Worm (Caenorhabditis elegans): ENCODE measurements around the gene perm-2.

The perm-2 gene

DNA sequence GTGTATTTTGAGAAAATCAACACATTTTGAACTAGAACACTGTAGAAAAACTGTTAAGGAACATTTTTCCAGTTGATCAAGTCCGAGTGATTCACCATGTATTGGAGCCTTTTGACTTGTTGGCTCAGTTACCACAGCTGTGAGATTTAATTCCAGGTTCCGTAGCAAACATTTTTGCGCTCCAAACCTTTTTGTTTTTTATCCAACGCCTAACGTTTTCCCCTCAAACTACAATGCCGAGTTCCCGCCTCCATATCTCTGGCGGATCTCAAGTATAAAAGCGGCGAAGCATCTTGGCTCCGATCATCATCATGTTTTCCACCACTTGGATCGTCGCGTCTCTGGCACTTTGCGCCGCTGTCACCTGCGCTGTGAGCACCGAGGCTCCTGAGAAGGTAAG is at the start of gene perm-2:
Gene perm-2 (plus strand): TSS at position 301 of the 400 bp plus-strand sequence.
- no peak for TF ChIP-seq hmg-4 (GFP tag; optimal IDR thresholded peaks at IDR 0.05)
- no peak for TF ChIP-seq flt-1 (GFP tag; IDR thresholded peaks at IDR 0.05)
- no peak for TF ChIP-seq ceh-13 (GFP tag; optimal IDR thresholded peaks at IDR 0.05)
- TF ChIP-seq tra-4 (tag; optimal IDR thresholded peaks at IDR 0.05), result no peak
- no peak for TF ChIP-seq hnd-1 (tag; optimal IDR thresholded peaks at IDR 0.05)
- TF ChIP-seq B0310.2 (tag; optimal IDR thresholded peaks at IDR 0.05), result no peak
- TF ChIP-seq ama-1 (optimal IDR thresholded peaks at IDR 0.05), result no peak
- TF ChIP-seq sea-1 (GFP tag; conservative IDR thresholded peaks at IDR 0.05), result no peak
- no peak for TF ChIP-seq ceh-36 (tag; optimal IDR thresholded peaks at IDR 0.05)
- TF ChIP-seq scrt-1 (GFP tag; IDR thresholded peaks at IDR 0.05), result no peak
- TF ChIP-seq aly-1 (tag; optimal IDR thresholded peaks at IDR 0.05), result no peak
- no peak for TF ChIP-seq pes-1 (GFP tag; IDR thresholded peaks at IDR 0.05)
- TF ChIP-seq hmbx-1 (tag; optimal IDR thresholded peaks at IDR 0.05), result no peak
- no peak for TF ChIP-seq F13C5.2 (tag; optimal IDR thresholded peaks at IDR 0.05)
- no peak for TF ChIP-seq tbx-37 (GFP tag; conservative IDR thresholded peaks at IDR 0.05)
- TF ChIP-seq ets-7 (tag; optimal IDR thresholded peaks at IDR 0.05), result no peak

DNA sequence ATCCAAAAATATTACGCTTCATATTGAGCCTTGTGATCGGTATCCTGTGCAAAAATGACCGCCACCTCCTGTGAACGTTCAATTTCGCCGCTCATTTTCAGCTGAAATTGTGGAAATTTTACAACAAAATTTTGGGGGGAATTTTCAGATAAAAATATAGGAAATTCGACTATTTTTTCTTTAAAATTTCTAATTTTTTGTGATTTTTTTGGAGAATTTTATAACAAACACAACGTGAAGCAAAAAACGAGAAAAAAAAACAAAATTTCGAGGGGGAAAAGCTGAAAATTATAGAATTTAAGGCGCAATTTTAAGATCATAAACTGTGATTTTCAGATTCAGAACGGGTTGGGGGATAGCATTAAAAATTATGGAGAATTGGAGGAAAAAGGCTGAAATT is 39.7 kb upstream of the perm-2 start, which contains the start of gene csn-4:
Gene csn-4 (minus strand): TSS at position 101 of the 400 bp plus-strand sequence.
- no peak for TF ChIP-seq hmg-4 (GFP tag; optimal IDR thresholded peaks at IDR 0.05)
- TF ChIP-seq ets-7 (tag; optimal IDR thresholded peaks at IDR 0.05), result no peak
- TF ChIP-seq hmbx-1 (tag; optimal IDR thresholded peaks at IDR 0.05), result no peak
- TF ChIP-seq tbx-37 (GFP tag; conservative IDR thresholded peaks at IDR 0.05), result no peak
- no peak for TF ChIP-seq ceh-13 (GFP tag; optimal IDR thresholded peaks at IDR 0.05)
- no peak for TF ChIP-seq pes-1 (GFP tag; IDR thresholded peaks at IDR 0.05)
- TF ChIP-seq B0310.2 (tag; optimal IDR thresholded peaks at IDR 0.05), result no peak
- no peak for TF ChIP-seq hnd-1 (tag; optimal IDR thresholded peaks at IDR 0.05)
- no peak for TF ChIP-seq aly-1 (tag; optimal IDR thresholded peaks at IDR 0.05)

DNA sequence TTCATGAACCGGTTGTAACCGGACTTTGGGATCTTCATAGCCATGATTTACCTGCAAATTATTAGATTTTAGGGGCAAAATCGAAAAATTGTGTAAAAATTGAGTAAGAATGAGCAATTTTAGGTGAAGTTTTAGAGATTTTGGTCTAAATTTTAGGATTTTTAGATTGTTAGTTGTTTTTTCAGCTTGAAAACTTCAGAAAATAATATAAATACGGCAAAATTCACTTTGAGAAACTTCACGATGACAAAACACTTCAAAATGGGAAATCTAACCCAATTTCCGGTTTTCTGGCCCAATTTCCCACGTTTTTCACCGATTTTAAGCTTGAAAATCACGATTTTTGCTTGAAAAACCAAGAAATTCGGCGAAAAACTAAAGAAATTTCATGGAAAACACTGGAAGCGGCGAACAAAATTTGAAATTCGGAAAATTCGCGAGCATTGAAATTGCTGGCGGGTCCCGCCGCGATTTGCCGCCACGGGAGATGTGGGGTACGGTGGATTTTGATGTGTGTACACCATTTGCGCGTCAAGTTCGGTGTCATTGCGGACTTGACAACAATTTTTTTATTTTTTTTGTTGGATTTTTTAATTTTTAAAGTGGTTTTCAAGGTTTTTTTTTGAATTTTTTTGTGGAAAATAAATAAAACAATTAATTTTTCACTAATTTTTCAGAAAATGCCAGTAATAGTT is 32.6 kb upstream of the perm-2 start, which contains the start of the genes cct-8 and Y55F3AR.2:
Gene cct-8 (minus strand): TSS at position 51 of the 695 bp plus-strand sequence.
Gene Y55F3AR.2 (plus strand): TSS at position 672 of the 695 bp plus-strand sequence.
- TF ChIP-seq ceh-36 (tag; optimal IDR thresholded peaks at IDR 0.05) (no peak), hmg-4 (GFP tag; optimal IDR thresholded peaks at IDR 0.05) (peak; percentile 49), ets-7 (tag; optimal IDR thresholded peaks at IDR 0.05) (no peak), tbx-11 (GFP tag; IDR thresholded peaks at IDR 0.05) (peak; percentile 58; the same call in 1 of the 2 replicates), pes-1 (GFP tag; IDR thresholded peaks at IDR 0.05) (0 out of 2 replicates have a peak, but pooled peaks have one; percentile 38), F13C5.2 (tag; optimal IDR thresholded peaks at IDR 0.05) (peak; percentile 94), aly-1 (tag; optimal IDR thresholded peaks at IDR 0.05) (no peak), hnd-1 (tag; optimal IDR thresholded peaks at IDR 0.05) (no peak), B0310.2 (tag; optimal IDR thresholded peaks at IDR 0.05) (no peak), flt-1 (GFP tag; IDR thresholded peaks at IDR 0.05) (no peak; the same call in 1 of the 2 replicates), sea-1 (GFP tag; conservative IDR thresholded peaks at IDR 0.05) (0 out of 2 replicates have a peak, but pooled peaks have one; percentile 51), ama-1 (optimal IDR thresholded peaks at IDR 0.05) (no peak), ceh-13 (GFP tag; optimal IDR thresholded peaks at IDR 0.05) (no peak), hmbx-1 (tag; optimal IDR thresholded peaks at IDR 0.05) (peak; percentile 35), tbx-37 (GFP tag; conservative IDR thresholded peaks at IDR 0.05) (peak; percentile 51; the same call in 1 of the 2 replicates), scrt-1 (GFP tag; IDR thresholded peaks at IDR 0.05) (peak; percentile 64; the same call in 1 of the 2 replicates), tra-4 (tag; optimal IDR thresholded peaks at IDR 0.05) (no peak)

DNA sequence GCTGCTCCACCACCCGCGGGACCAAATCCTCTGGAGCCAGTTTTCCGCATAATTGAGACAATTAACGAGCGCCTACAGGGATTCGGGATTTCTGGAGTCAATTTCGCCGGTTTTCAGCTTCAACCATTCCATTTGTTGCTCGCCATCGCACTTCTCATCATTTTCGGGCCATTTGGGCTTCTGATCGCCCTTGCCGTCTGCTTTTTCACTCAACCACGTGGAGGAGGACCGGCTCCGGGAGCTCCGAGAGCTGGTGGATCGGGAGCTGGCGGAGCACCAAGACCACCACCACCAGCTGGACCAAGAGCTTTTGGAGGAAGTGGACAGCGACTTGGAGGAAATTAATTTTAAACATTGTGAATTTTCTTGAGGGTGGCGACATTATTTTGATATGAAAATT is 30.4 kb upstream of the perm-2 start:
- TF ChIP-seq tra-4 (tag; optimal IDR thresholded peaks at IDR 0.05), result no peak
- TF ChIP-seq sea-1 (GFP tag; conservative IDR thresholded peaks at IDR 0.05), result no peak
- no peak for TF ChIP-seq hmg-4 (GFP tag; optimal IDR thresholded peaks at IDR 0.05)

DNA sequence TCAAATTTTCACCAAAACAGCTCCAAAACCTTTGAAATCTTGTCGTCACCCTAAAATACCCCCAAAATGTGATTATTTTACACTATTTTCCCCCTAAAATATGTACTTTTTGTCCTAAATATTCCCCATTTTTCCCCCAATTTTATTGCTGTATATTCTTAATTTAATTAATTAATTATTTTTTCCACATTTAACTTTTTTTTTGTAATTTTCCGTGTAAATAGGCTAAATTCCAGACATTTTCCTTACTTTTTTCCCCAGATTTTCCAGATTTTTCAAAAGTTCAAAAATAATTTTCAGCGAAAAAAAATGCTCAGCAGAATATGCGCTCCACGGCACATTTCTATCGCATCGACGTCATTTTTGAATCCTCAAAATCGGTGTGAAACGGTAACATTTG is 29.4 kb upstream of the perm-2 start, which contains the start of gene cox-18:
Gene cox-18 (plus strand): TSS at position 301 of the 400 bp plus-strand sequence.
- TF ChIP-seq hmbx-1 (tag; optimal IDR thresholded peaks at IDR 0.05) (no peak), tbx-11 (GFP tag; IDR thresholded peaks at IDR 0.05) (no peak), aly-1 (tag; optimal IDR thresholded peaks at IDR 0.05) (no peak), hnd-1 (tag; optimal IDR thresholded peaks at IDR 0.05) (no peak), tbx-37 (GFP tag; conservative IDR thresholded peaks at IDR 0.05) (no peak), ceh-13 (GFP tag; optimal IDR thresholded peaks at IDR 0.05) (no peak), sea-1 (GFP tag; conservative IDR thresholded peaks at IDR 0.05) (no peak), F13C5.2 (tag; optimal IDR thresholded peaks at IDR 0.05) (no peak), flt-1 (GFP tag; IDR thresholded peaks at IDR 0.05) (no peak), ets-7 (tag; optimal IDR thresholded peaks at IDR 0.05) (no peak), ama-1 (optimal IDR thresholded peaks at IDR 0.05) (no peak), scrt-1 (GFP tag; IDR thresholded peaks at IDR 0.05) (no peak), tra-4 (tag; optimal IDR thresholded peaks at IDR 0.05) (no peak), ceh-36 (tag; optimal IDR thresholded peaks at IDR 0.05) (no peak), hmg-4 (GFP tag; optimal IDR thresholded peaks at IDR 0.05) (no peak), B0310.2 (tag; optimal IDR thresholded peaks at IDR 0.05) (no peak)

DNA sequence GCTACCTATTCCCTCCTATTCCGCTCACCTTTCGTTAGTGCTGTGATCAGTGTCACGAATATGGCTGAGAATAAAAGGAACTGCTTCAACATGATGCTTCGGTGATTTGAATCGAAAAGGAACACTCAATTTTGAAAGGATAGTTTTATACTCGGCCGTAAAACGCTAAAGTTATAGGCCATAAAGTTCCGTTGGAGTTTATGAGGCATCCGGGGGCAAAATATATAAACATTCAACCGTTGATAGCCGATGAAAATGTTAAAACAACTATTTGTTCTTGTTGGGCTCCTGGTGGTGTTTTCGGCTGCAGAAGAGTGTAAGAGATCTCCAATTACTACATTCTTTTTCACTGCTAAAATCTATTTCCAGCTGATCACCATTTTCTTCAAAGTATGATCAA is 22.1 kb upstream of the perm-2 start, which contains the start of the genes C44B12.9 and C44B12.3:
Gene C44B12.9 (minus strand): TSS at position 101 of the 400 bp plus-strand sequence.
Gene C44B12.3 (plus strand): TSS at position 249 of the 400 bp plus-strand sequence.
- TF ChIP-seq pes-1 (GFP tag; IDR thresholded peaks at IDR 0.05) (no peak), scrt-1 (GFP tag; IDR thresholded peaks at IDR 0.05) (no peak), ceh-13 (GFP tag; optimal IDR thresholded peaks at IDR 0.05) (no peak), tra-4 (tag; optimal IDR thresholded peaks at IDR 0.05) (no peak), sea-1 (GFP tag; conservative IDR thresholded peaks at IDR 0.05) (no peak), hmbx-1 (tag; optimal IDR thresholded peaks at IDR 0.05) (no peak), aly-1 (tag; optimal IDR thresholded peaks at IDR 0.05) (no peak), tbx-11 (GFP tag; IDR thresholded peaks at IDR 0.05) (no peak), hnd-1 (tag; optimal IDR thresholded peaks at IDR 0.05) (no peak), flt-1 (GFP tag; IDR thresholded peaks at IDR 0.05) (no peak), ama-1 (optimal IDR thresholded peaks at IDR 0.05) (no peak), ceh-36 (tag; optimal IDR thresholded peaks at IDR 0.05) (no peak), tbx-37 (GFP tag; conservative IDR thresholded peaks at IDR 0.05) (no peak)

Measured in whole organism, early embryonic.